Fruit fly (Drosophila melanogaster): ENCODE data around the gene CG17328.
A peak's percentile ranks its signal among the peaks of the same experiment; 100 is the strongest.

The CG17328 gene

DNA sequence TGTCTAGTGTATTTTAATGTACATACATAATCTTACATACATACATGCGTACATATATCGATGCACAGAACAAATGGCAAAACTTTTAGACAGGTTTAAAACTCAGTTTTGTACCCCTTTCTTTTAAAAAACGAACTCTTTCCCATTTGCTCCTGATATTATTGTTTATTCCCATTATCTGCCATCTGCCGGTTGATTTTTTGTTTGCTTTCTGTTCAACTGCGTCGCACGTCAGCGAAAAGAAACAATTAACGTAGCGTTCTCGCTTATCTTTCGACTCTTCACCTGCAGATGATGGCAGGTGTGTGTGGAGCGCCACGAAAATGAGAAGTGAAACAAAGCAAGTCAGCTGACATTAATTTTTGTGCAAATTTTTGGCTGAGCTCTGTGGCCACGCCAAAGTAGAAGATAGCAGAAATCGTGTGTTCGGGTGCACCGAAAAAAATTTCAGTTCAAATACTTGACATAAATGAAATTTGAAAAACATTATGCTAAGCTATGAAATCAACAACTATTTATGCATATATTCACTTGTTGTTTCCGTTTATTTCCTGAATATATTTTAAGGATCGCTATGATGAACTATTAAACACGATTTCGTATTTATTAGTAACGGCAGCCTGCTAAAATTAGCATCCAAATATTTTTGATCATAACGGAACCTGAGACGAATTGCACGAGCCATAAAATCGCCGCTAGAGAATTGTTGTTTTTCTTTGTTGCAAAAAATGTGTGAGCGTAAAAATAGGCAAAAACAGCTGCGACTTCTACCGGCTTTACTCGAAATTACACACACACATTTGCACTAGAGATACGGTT lies 28.9 kb upstream of the CG17328 start (continued):
- TF ChIP-seq Sox102F (GFP tag; optimal IDR thresholded peaks at IDR 0.05) (peak; percentile 24), CG10959 (GFP tag; IDR thresholded peaks at IDR 0.05) (no peak), CG7357 (GFP tag; IDR thresholded peaks at IDR 0.05) (no peak), eve (GFP tag; optimal IDR thresholded peaks at IDR 0.05) (peak in 1 of 2 experiments; percentile 48), Pdp1 (GFP tag; optimal IDR thresholded peaks at IDR 0.05) (no peak), abd-A (tag; optimal IDR thresholded peaks at IDR 0.05) (no peak), CG2678 (tag; optimal IDR thresholded peaks at IDR 0.05) (peak; percentile 36), bcd (GFP tag; optimal IDR thresholded peaks at IDR 0.05) (peak; percentile 46), Med (GFP tag) (peak; percentile 85), CHES-1-like (GFP tag; optimal IDR thresholded peaks at IDR 0.05) (peak; percentile 22), grau (tag; optimal IDR thresholded peaks at IDR 0.05) (peak; percentile 22), CG10209 (GFP tag; optimal IDR thresholded peaks at IDR 0.05) (peak; percentile 33), CG31388 (GFP tag; optimal IDR thresholded peaks at IDR 0.05) (no peak), BtbVII (GFP tag; optimal IDR thresholded peaks at IDR 0.05) (peak; percentile 2), dmrt11E (tag; optimal IDR thresholded peaks at IDR 0.05) (no peak), Hr78 (GFP tag; optimal IDR thresholded peaks at IDR 0.05) (no peak), Hey (tag; optimal IDR thresholded peaks at IDR 0.05) (no peak), CG4730 (GFP tag; IDR thresholded peaks at IDR 0.05) (no peak), stc (GFP tag; IDR thresholded peaks at IDR 0.05) (no peak), lab (GFP tag; optimal IDR thresholded peaks at IDR 0.05) (no peak), CG1233 (GFP tag; optimal IDR thresholded peaks at IDR 0.05) (peak; percentile 11), bsh (GFP tag; optimal IDR thresholded peaks at IDR 0.05) (peak in 1 of 2 experiments; percentile 13), CG18599 (GFP tag; optimal IDR thresholded peaks at IDR 0.05) (peak; percentile 46), caup (GFP tag; optimal IDR thresholded peaks at IDR 0.05; ENCODE audit: severe bottlenecking) (peak; percentile 1), Asciz (GFP tag; optimal IDR thresholded peaks at IDR 0.05) (peak; percentile 6), tio (GFP tag; optimal IDR thresholded peaks at IDR 0.05) (no peak), CG11504 (tag; optimal IDR thresholded peaks at IDR 0.05) (peak; percentile 43), yki (optimal IDR thresholded peaks at IDR 0.05) (no peak), CG12659 (GFP tag; optimal IDR thresholded peaks at IDR 0.05) (peak; percentile 0), tna (GFP tag; IDR thresholded peaks at IDR 0.05; ENCODE audit: partially characterized antibody) (no peak), scrt (GFP tag; optimal IDR thresholded peaks at IDR 0.05) (no peak), CG17829 (tag; optimal IDR thresholded peaks at IDR 0.05) (no peak), CG8478 (optimal IDR thresholded peaks at IDR 0.05) (no peak), PHDP (tag; optimal IDR thresholded peaks at IDR 0.05) (peak; percentile 32), zfh2 (GFP tag; optimal IDR thresholded peaks at IDR 0.05) (peak; percentile 30), CG18619 (GFP tag; optimal IDR thresholded peaks at IDR 0.05) (peak; percentile 7), CG12769 (tag; optimal IDR thresholded peaks at IDR 0.05) (no peak), CG7271 (tag; optimal IDR thresholded peaks at IDR 0.05) (no peak), gfzf (GFP tag; optimal IDR thresholded peaks at IDR 0.05) (no peak), Kr (GFP tag; optimal IDR thresholded peaks at IDR 0.05) (peak; percentile 21), bab2 (GFP tag; optimal IDR thresholded peaks at IDR 0.05) (peak; percentile 11)

Measured in whole organism, embryonic.